Worm (Caenorhabditis elegans): ENCODE measurements around the gene nhr-272.

Gene nhr-272

ce11 chrX:12667804-12668511, 36.7 kb downstream of the nhr-272 start, which contains the start of gene nhr-17 (continued):
- TF ChIP-seq C04F5.9 (tag; optimal IDR thresholded peaks at IDR 0.05) (no peak), zip-4 (GFP tag; optimal IDR thresholded peaks at IDR 0.05) (no peak), fos-1 (tag; optimal IDR thresholded peaks at IDR 0.05) (no peak), nhr-71 (tag; optimal IDR thresholded peaks at IDR 0.05) (peak; percentile 79), unc-62 (GFP tag; optimal IDR thresholded peaks at IDR 0.05) (no peak), dpl-1 (GFP tag; optimal IDR thresholded peaks at IDR 0.05) (peak in 2 of 3 experiments; percentile 22 to 36), mep-1 (tag; optimal IDR thresholded peaks at IDR 0.05) (peak; percentile 77), nhr-20 (tag; optimal IDR thresholded peaks at IDR 0.05) (peak; percentile 82), tlp-1 (tag; optimal IDR thresholded peaks at IDR 0.05) (no peak), nhr-12 (tag; optimal IDR thresholded peaks at IDR 0.05) (no peak), nhr-77 (tag; optimal IDR thresholded peaks at IDR 0.05) (no peak), C16A3.4 (tag; optimal IDR thresholded peaks at IDR 0.05) (no peak), egl-13 (tag; optimal IDR thresholded peaks at IDR 0.05) (peak; percentile 19), lin-35 (GFP tag; optimal IDR thresholded peaks at IDR 0.05) (peak; percentile 8 to 68), dsc-1 (tag; optimal IDR thresholded peaks at IDR 0.05) (peak; percentile 82), skn-1 (tag; optimal IDR thresholded peaks at IDR 0.05) (peak; percentile 58), xbp-1 (tag; optimal IDR thresholded peaks at IDR 0.05) (no peak), elt-3 (tag; optimal IDR thresholded peaks at IDR 0.05) (peak in 2 of 6 experiments; percentile 57 to 80), sox-4 (tag; optimal IDR thresholded peaks at IDR 0.05) (no peak), nhr-11 (tag; optimal IDR thresholded peaks at IDR 0.05) (no peak), hlh-4 (tag; optimal IDR thresholded peaks at IDR 0.05) (peak; percentile 78), lin-39 (tag; optimal IDR thresholded peaks at IDR 0.05) (no peak), lin-13 (GFP tag; optimal IDR thresholded peaks at IDR 0.05) (peak; percentile 31), nhr-237 (tag; optimal IDR thresholded peaks at IDR 0.05) (peak; percentile 27), pag-3 (tag; optimal IDR thresholded peaks at IDR 0.05; ENCODE audit: borderline replicate concordance, insufficient read depth) (no peak), nhr-85 (tag) (peak; percentile 76), alr-1 (tag; optimal IDR thresholded peaks at IDR 0.05; ENCODE audit: borderline replicate concordance) (no peak), fkh-8 (tag; optimal IDR thresholded peaks at IDR 0.05) (peak; percentile 69), hpl-2 (GFP tag; optimal IDR thresholded peaks at IDR 0.05) (no peak), blmp-1 (tag; optimal IDR thresholded peaks at IDR 0.05) (peak; percentile 41), nhr-28 (tag; optimal IDR thresholded peaks at IDR 0.05) (no peak)

ce11 chrX:12665799-12666198, 38.8 kb downstream of the nhr-272 start:
- TF ChIP-seq dpl-1 (GFP tag; optimal IDR thresholded peaks at IDR 0.05) (no peak), tbx-2 (tag; optimal IDR thresholded peaks at IDR 0.05) (no peak), snpc-4 (tag; optimal IDR thresholded peaks at IDR 0.05) (no peak), F16B12.6 (tag; optimal IDR thresholded peaks at IDR 0.05) (no peak), grh-1 (GFP tag; IDR thresholded peaks at IDR 0.05) (no peak), alr-1 (tag; optimal IDR thresholded peaks at IDR 0.05; ENCODE audit: borderline replicate concordance) (no peak), rnt-1 (tag; optimal IDR thresholded peaks at IDR 0.05) (no peak), sup-37 (GFP tag; optimal IDR thresholded peaks at IDR 0.05) (no peak), efl-3 (GFP tag; optimal IDR thresholded peaks at IDR 0.05) (no peak), hpl-2 (GFP tag; optimal IDR thresholded peaks at IDR 0.05) (no peak), blmp-1 (tag; optimal IDR thresholded peaks at IDR 0.05) (no peak), nhr-28 (tag; optimal IDR thresholded peaks at IDR 0.05) (no peak), hlh-17 (GFP tag; optimal IDR thresholded peaks at IDR 0.05; ENCODE audit: borderline replicate concordance) (no peak), xbp-1 (tag; optimal IDR thresholded peaks at IDR 0.05) (no peak), nhr-20 (tag; optimal IDR thresholded peaks at IDR 0.05) (no peak), Y116A8C.19 (tag; optimal IDR thresholded peaks at IDR 0.05; ENCODE audit: borderline replicate concordance) (no peak), lin-35 (GFP tag; optimal IDR thresholded peaks at IDR 0.05) (no peak), nhr-19 (GFP tag; conservative IDR thresholded peaks at IDR 0.05) (no peak), ces-1 (GFP tag; optimal IDR thresholded peaks at IDR 0.05) (no peak), swsn-7 (tag; optimal IDR thresholded peaks at IDR 0.05) (no peak)
